Fruit fly (Drosophila melanogaster) whole organism, embryonic: ENCODE measurements around the gene CG7213.
A peak's percentile ranks its signal among the peaks of the same experiment; 100 is the strongest.

Experiments
- CG12391 ChIP-seq: fragments of 200-800 bp; sonication (Bioruptor generic); optimal IDR thresholded peaks from 3 replicates; lab custom pipeline; 2018; ENCODE audit warnings: missing biosample characterization, mild to moderate bottlenecking, missing genetic modification characterization, moderate library complexity
- CG12769 ChIP-seq: fragments of 200-800 bp; sonication (Bioruptor generic); optimal IDR thresholded peaks from 2 replicates; lab custom pipeline; 2019; ENCODE audit warnings: missing biosample characterization, mild to moderate bottlenecking, missing genetic modification characterization, moderate library complexity
- CG12942 ChIP-seq: fragments of 200-800 bp; sonication (Bioruptor generic); optimal IDR thresholded peaks from 3 replicates; lab custom pipeline; 2016; ENCODE audit warnings: missing biosample characterization, missing genetic modification characterization
- CG15011 ChIP-seq: fragments of 200-800 bp; sonication (Bioruptor generic); optimal IDR thresholded peaks from 3 replicates; lab custom pipeline; 2018; ENCODE audit warnings: missing biosample characterization, mild to moderate bottlenecking, missing genetic modification characterization
- CG15073 ChIP-seq: fragments of 200-800 bp; sonication (Bioruptor generic); optimal IDR thresholded peaks from 2 replicates; lab custom pipeline; 2016; ENCODE audit warnings: missing biosample characterization, missing genetic modification characterization
- CG16815 ChIP-seq: fragments of 200-800 bp; sonication (Bioruptor generic); optimal IDR thresholded peaks from 3 replicates; lab custom pipeline; 2017; ENCODE audit warnings: missing biosample characterization, mild to moderate bottlenecking, missing genetic modification characterization
- CG17328 ChIP-seq: fragments of 200-800 bp; sonication (Bioruptor generic); IDR thresholded peaks from 2 replicates; pipeline ENCODE4 v1.3.6; 2022; ENCODE audit warnings: missing biosample characterization, missing genetic modification characterization
- CG1792 ChIP-seq: fragments of 200-800 bp; sonication (Bioruptor generic); optimal IDR thresholded peaks from 2 replicates; lab custom pipeline; 2016; ENCODE audit warnings: missing biosample characterization, missing genetic modification characterization
- CG2889 ChIP-seq: fragments of 200-800 bp; sonication (Bioruptor generic); IDR thresholded peaks from 3 replicates; pipeline ENCODE4 v1.3.6; 2022; ENCODE audit warnings: missing biosample characterization, missing genetic modification characterization
- CG3163 ChIP-seq: fragments of 200-800 bp; sonication (Bioruptor generic); optimal IDR thresholded peaks from 3 replicates; lab custom pipeline; 2016; ENCODE audit warnings: missing biosample characterization, missing genetic modification characterization
- CG34224 ChIP-seq: fragments of 200-800 bp; sonication (Bioruptor generic); IDR thresholded peaks from 3 replicates; pipeline ENCODE4 v1.3.6; 2022; ENCODE audit warnings: missing biosample characterization, missing genetic modification characterization; ENCODE audit not compliant: partially characterized antibody
- CG34376 ChIP-seq: fragments of 200-800 bp; sonication (Bioruptor generic); optimal IDR thresholded peaks from 2 replicates; lab custom pipeline; 2018; ENCODE audit warnings: missing biosample characterization, mild to moderate bottlenecking, missing genetic modification characterization
- CG6254 ChIP-seq: fragments of 200-800 bp; sonication (Bioruptor generic); optimal IDR thresholded peaks from 3 replicates; lab custom pipeline; 2017; ENCODE audit warnings: mild to moderate bottlenecking, missing biosample characterization, missing genetic modification reagents, missing genetic modification characterization
- CG8359 ChIP-seq: fragments of 200-800 bp; sonication (Bioruptor generic); optimal IDR thresholded peaks from 2 replicates; lab custom pipeline; 2017; ENCODE audit warnings: missing biosample characterization, mild to moderate bottlenecking, missing genetic modification characterization, borderline replicate concordance
- CG8388 ChIP-seq: fragments of 200-800 bp; sonication (Bioruptor generic); optimal IDR thresholded peaks from 2 replicates; lab custom pipeline; 2019; ENCODE audit warnings: missing biosample characterization, mild to moderate bottlenecking, missing genetic modification characterization, moderate library complexity
- CrebB ChIP-seq: fragments of 200-800 bp; sonication (Bioruptor generic); optimal IDR thresholded peaks from 3 replicates; lab custom pipeline; 2018; ENCODE audit warnings: missing biosample characterization, mild to moderate bottlenecking, missing genetic modification characterization
- D ChIP-seq, 2 experiments: fragments of 200-800 bp in 1 of 2; fragments of >200 bp in 1 of 2; sonication (Bioruptor generic) in 1 of 2; optimal IDR thresholded peaks; 2 replicates in 1 of 2; 3 replicates in 1 of 2; lab custom pipeline; 2017; ENCODE audit warnings: mild to moderate bottlenecking in 1 of 2, missing biosample characterization in 1 of 2, missing genetic modification characterization in 1 of 2, missing genetic modification reagents in 1 of 2
- Deaf1 ChIP-seq: fragments of 200-800 bp; optimal IDR thresholded peaks from 3 replicates; lab custom pipeline; 2019; ENCODE audit warnings: missing biosample characterization, mild to moderate bottlenecking, missing genetic modification characterization, moderate library complexity
- E2f2 ChIP-seq: fragments of 200-800 bp; sonication (Bioruptor generic); IDR thresholded peaks from 2 replicates; pipeline ENCODE4 v1.3.6; 2022; ENCODE audit warnings: missing biosample characterization, missing genetic modification characterization
- Hmx ChIP-seq: fragments of 200-800 bp; sonication (Bioruptor generic); optimal IDR thresholded peaks from 2 replicates; lab custom pipeline; 2016; ENCODE audit warnings: missing biosample characterization, missing genetic modification characterization
- Opbp ChIP-seq: fragments of 200-800 bp; sonication (Bioruptor generic); IDR thresholded peaks from 3 replicates; pipeline ENCODE4 v1.3.6; 2022; ENCODE audit warnings: missing biosample characterization, missing genetic modification characterization; ENCODE audit not compliant: partially characterized antibody
- Ravus ChIP-seq: fragments of 200-800 bp; sonication (Bioruptor generic); IDR thresholded peaks from 2 replicates; pipeline ENCODE4 v1.3.6; 2022; ENCODE audit warnings: missing biosample characterization, missing genetic modification characterization
- Sin3A ChIP-seq: fragments of >200 bp; optimal IDR thresholded peaks from 2 replicates; lab custom pipeline; 2018
- TFAM ChIP-seq: fragments of 200-800 bp; sonication (Bioruptor generic); optimal IDR thresholded peaks from 2 replicates; lab custom pipeline; 2017; ENCODE audit warnings: missing biosample characterization, missing genetic modification characterization, inconsistent platforms
- Taf1 ChIP-seq: fragments of 200-800 bp; sonication (Bioruptor generic); IDR thresholded peaks from 2 replicates; pipeline ENCODE4 v1.3.6; 2022; ENCODE audit warnings: missing biosample characterization, missing genetic modification characterization
- bbx ChIP-seq: fragments of 200-800 bp; sonication (Bioruptor generic); IDR thresholded peaks from 2 replicates; pipeline ENCODE4 v1.3.6; 2022; ENCODE audit warnings: missing biosample characterization, missing genetic modification characterization; ENCODE audit not compliant: partially characterized antibody
- bcd ChIP-seq: fragments of 200-800 bp; sonication (Bioruptor generic); optimal IDR thresholded peaks from 2 replicates; lab custom pipeline; 2017; ENCODE audit warnings: missing biosample characterization, mild to moderate bottlenecking, missing genetic modification characterization
- chif ChIP-seq, 2 experiments: fragments of 200-800 bp; sonication (Bioruptor generic); optimal IDR thresholded peaks; 3 replicates each; lab custom pipeline; 2016; ENCODE audit warnings: missing biosample characterization in 2 of 2, missing genetic modification characterization in 2 of 2
- danr ChIP-seq: fragments of 200-800 bp; sonication (Bioruptor generic); IDR thresholded peaks from 2 replicates; pipeline ENCODE4 v1.3.6; 2022; ENCODE audit warnings: missing biosample characterization, missing genetic modification characterization
- dmrt99B ChIP-seq: fragments of 200-800 bp; sonication (Bioruptor generic); optimal IDR thresholded peaks from 2 replicates; lab custom pipeline; 2018; ENCODE audit warnings: missing biosample characterization, mild to moderate bottlenecking, missing genetic modification characterization, moderate library complexity
- ewg ChIP-seq: fragments of 200-800 bp; sonication (Bioruptor generic); optimal IDR thresholded peaks from 3 replicates; lab custom pipeline; 2017; ENCODE audit warnings: mild to moderate bottlenecking, missing biosample characterization, missing genetic modification reagents, missing genetic modification characterization
- fd102C ChIP-seq: fragments of 200-800 bp; sonication (Bioruptor generic); optimal IDR thresholded peaks from 2 replicates; lab custom pipeline; 2018; ENCODE audit warnings: missing biosample characterization, mild to moderate bottlenecking, missing genetic modification characterization, moderate library complexity
- gsb ChIP-seq: fragments of 200-800 bp; sonication (Bioruptor generic); IDR thresholded peaks from 2 replicates; pipeline ENCODE4 v1.3.6; 2022; ENCODE audit warnings: missing biosample characterization, missing genetic modification characterization
- gsb-n ChIP-seq: fragments of 200-800 bp; sonication (Bioruptor generic); optimal IDR thresholded peaks from 3 replicates; lab custom pipeline; 2018; ENCODE audit warnings: missing biosample characterization, mild to moderate bottlenecking, missing genetic modification characterization
- ham ChIP-seq: fragments of 200-800 bp; sonication (Bioruptor generic); IDR thresholded peaks from 2 replicates; pipeline ENCODE4 v1.3.6; 2022; ENCODE audit warnings: missing biosample characterization, missing genetic modification characterization
- nerfin-2 ChIP-seq: fragments of 200-800 bp; sonication (Bioruptor generic); IDR thresholded peaks from 2 replicates; pipeline ENCODE4 v1.3.6; 2022; ENCODE audit warnings: missing biosample characterization, missing genetic modification characterization; ENCODE audit not compliant: partially characterized antibody
- nmo ChIP-seq: fragments of 200-800 bp; sonication (Bioruptor generic); optimal IDR thresholded peaks from 2 replicates; lab custom pipeline; 2018; ENCODE audit warnings: missing biosample characterization, mild to moderate bottlenecking, missing genetic modification characterization, moderate library complexity
- peb ChIP-seq: fragments of 200-800 bp; sonication (Bioruptor generic); IDR thresholded peaks from 2 replicates; pipeline ENCODE4 v1.3.6; 2022; ENCODE audit warnings: missing biosample characterization, missing genetic modification characterization
- phol ChIP-seq: fragments of 200-800 bp; sonication (Bioruptor generic); optimal IDR thresholded peaks from 3 replicates; lab custom pipeline; 2018; ENCODE audit warnings: missing biosample characterization, mild to moderate bottlenecking, missing genetic modification characterization, moderate library complexity
- row ChIP-seq: fragments of 200-800 bp; sonication (Bioruptor generic); IDR thresholded peaks from 3 replicates; pipeline ENCODE4 v1.3.6; 2022; ENCODE audit warnings: missing biosample characterization, missing genetic modification characterization
- sd ChIP-seq: fragments of 200-800 bp; sonication (Bioruptor generic); optimal IDR thresholded peaks from 3 replicates; lab custom pipeline; 2018; ENCODE audit warnings: missing biosample characterization, mild to moderate bottlenecking, missing genetic modification characterization, moderate library complexity
- sens ChIP-seq: fragments of 200-800 bp; sonication (Bioruptor generic); peaks from one replicate; lab custom pipeline; 2016; ENCODE audit warnings: missing biosample characterization, missing genetic modification characterization
- sens-2 ChIP-seq: fragments of 200-800 bp; sonication (Bioruptor generic); IDR thresholded peaks from 2 replicates; pipeline ENCODE4 v1.3.6; 2022; ENCODE audit warnings: missing biosample characterization, missing genetic modification characterization
- unpg ChIP-seq: fragments of 200-800 bp; sonication (Bioruptor generic); optimal IDR thresholded peaks from 3 replicates; lab custom pipeline; 2018; ENCODE audit warnings: missing biosample characterization, mild to moderate bottlenecking, missing genetic modification characterization, moderate library complexity
- vnd ChIP-seq: fragments of 200-800 bp; sonication (Bioruptor generic); IDR thresholded peaks from 3 replicates; pipeline ENCODE4 v1.3.6; 2022; ENCODE audit warnings: missing biosample characterization, missing genetic modification characterization; ENCODE audit not compliant: partially characterized antibody
- z ChIP-seq: fragments of 200-800 bp; sonication (Bioruptor generic); IDR thresholded peaks from 3 replicates; pipeline ENCODE4 v1.3.6; 2022; ENCODE audit warnings: missing biosample characterization, missing genetic modification characterization
- zen ChIP-seq: fragments of 200-800 bp; sonication (Bioruptor generic); optimal IDR thresholded peaks from 3 replicates; lab custom pipeline; 2018; ENCODE audit warnings: missing biosample characterization, mild to moderate bottlenecking, missing genetic modification characterization, moderate library complexity
- zfh2 ChIP-seq: fragments of 200-800 bp; sonication (Bioruptor generic); optimal IDR thresholded peaks from 2 replicates; lab custom pipeline; 2016; ENCODE audit warnings: missing biosample characterization, missing genetic modification characterization

The CG7213 gene

DNA sequence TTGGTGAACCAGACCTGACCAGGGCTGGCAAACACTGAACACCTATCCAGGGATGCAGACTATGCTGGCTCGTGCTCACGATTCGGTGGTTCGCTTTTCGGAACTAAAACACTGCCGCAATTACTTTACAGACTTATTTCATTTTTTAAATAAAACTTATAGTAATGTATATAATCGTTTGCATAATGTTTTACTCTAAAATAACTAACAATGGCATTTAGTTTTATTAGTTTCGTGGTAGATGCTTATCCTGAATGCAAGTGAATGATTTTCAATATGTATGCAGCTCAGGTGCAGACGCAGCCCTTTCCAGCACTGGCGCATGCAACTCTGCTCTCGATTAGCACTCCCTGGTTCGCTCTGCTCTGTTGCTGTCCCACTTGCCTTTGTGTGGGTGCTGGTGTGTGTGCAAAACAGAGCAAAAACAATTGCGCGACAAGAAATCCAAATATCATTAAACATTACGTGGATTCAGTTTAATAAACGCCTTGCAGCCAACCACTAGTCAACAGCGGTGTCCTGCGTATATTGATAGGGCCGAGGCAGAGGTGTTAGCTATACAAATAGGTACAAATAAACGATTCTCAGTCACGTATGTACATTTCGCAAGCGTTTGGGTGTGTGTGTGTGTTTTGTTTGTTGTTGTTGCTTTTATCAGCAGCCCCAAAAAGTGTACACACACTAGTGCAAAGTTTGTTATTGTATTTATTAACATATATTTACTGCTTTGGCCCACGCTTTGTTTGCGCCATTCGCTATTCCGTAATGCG is 53.6 kb downstream of the CG7213 start, which contains the start of the genes ERR and Atg18a (continued):
- TF ChIP-seq CG12769 (peak; percentile 77), dmrt99B (tag; lab: Kevin White, UChicago) (no peak), unpg (GFP tag; lab: Kevin White, UChicago) (peak; percentile 71), CG15011 (GFP tag; lab: Kevin White, UChicago) (peak; percentile 56), danr (GFP tag; lab: Robert Waterston, UW) (peak; percentile 79; the same call in 1 of the 2 replicates), gsb (peak; percentile 61), chif (GFP tag; optimal IDR thresholded peaks at IDR 0.05; lab: Kevin White, UChicago) (peak; percentile 75 to 80), zfh2 (peak; percentile 93), fd102C (GFP tag; lab: Kevin White, UChicago) (no peak), Hmx (peak; percentile 17), sens-2 (GFP tag; lab: Robert Waterston, UW) (peak; percentile 72; the same call in 1 of the 2 replicates), CG34224 (GFP tag; lab: Robert Waterston, UW) (peak; percentile 65; the same call in 2 of the 3 replicates), bbx (GFP tag; lab: Robert Waterston, UW) (peak; percentile 50; the same call in 1 of the 2 replicates), CG2889 (GFP tag; lab: Robert Waterston, UW) (peak; percentile 77), nmo (peak; percentile 92), CG8359 (GFP tag; lab: Kevin White, UChicago) (no peak), CG1792 (peak; percentile 36), E2f2 (peak; percentile 65), sens (GFP tag; lab: Kevin White, UChicago) (peak; percentile 93), D (optimal IDR thresholded peaks at IDR 0.05; lab: Kevin White, UChicago) (peak; percentile 39), D (GFP tag; optimal IDR thresholded peaks at IDR 0.05; lab: Kevin White, UChicago) (peak; percentile 79), z (no peak), bcd (GFP tag; lab: Kevin White, UChicago) (peak; percentile 88), CG16815 (GFP tag; lab: Kevin White, UChicago) (peak; percentile 92), ham (GFP tag; lab: Robert Waterston, UW) (peak; percentile 49), Taf1 (GFP tag; lab: Robert Waterston, UW) (peak; percentile 78), Ravus (GFP tag; lab: Robert Waterston, UW) (peak; percentile 41), CG3163 (GFP tag; lab: Kevin White, UChicago) (peak; percentile 54), vnd (GFP tag; lab: Robert Waterston, UW) (peak; percentile 60; the same call in 2 of the 3 replicates), CG17328 (GFP tag; lab: Robert Waterston, UW) (peak; percentile 64), Deaf1 (tag; lab: Kevin White, UChicago) (peak; percentile 28), TFAM (GFP tag; lab: Kevin White, UChicago) (peak; percentile 9), sd (no peak), gsb-n (tag; lab: Kevin White, UChicago) (no peak), peb (GFP tag; lab: Robert Waterston, UW) (peak; percentile 73; the same call in 1 of the 2 replicates), nerfin-2 (GFP tag; lab: Robert Waterston, UW) (0 out of 2 replicates have a peak, but pooled peaks have one; percentile 26), phol (tag; lab: Kevin White, UChicago) (peak; percentile 90), CG34376 (GFP tag; lab: Kevin White, UChicago) (peak; percentile 57), CG6254 (GFP tag; lab: Kevin White, UChicago) (peak; percentile 34), row (GFP tag; lab: Robert Waterston, UW) (peak; percentile 98), CG8388 (peak; percentile 71), CG12391 (tag; lab: Kevin White, UChicago) (peak; percentile 91), ewg (GFP tag; lab: Kevin White, UChicago) (no peak), Sin3A (peak; percentile 98), CG12942 (peak; percentile 81), Opbp (peak; percentile 51; the same call in 1 of the 3 replicates), CrebB (tag; lab: Kevin White, UChicago) (peak; percentile 13), CG15073 (GFP tag; lab: Kevin White, UChicago) (no peak), zen (tag; lab: Kevin White, UChicago) (peak; percentile 74)
